Worm (Caenorhabditis elegans) whole organism, L3 larva: Measurements from ENCODE around the gene F09E10.5.
A peak's percentile ranks its signal among the peaks of the same experiment; 100 is the strongest.

Source experiments
- ceh-82 ChIP-seq: fragments of 150-350 bp; optimal IDR thresholded peaks from 2 replicates; lab custom pipeline; 2014; ENCODE audit warnings: missing biosample characterization, missing genetic modification characterization
- fkh-10 ChIP-seq: sonication (generic microtip); optimal IDR thresholded peaks from 2 replicates; lab custom pipeline; 2017; ENCODE audit warnings: missing biosample characterization, missing genetic modification reagents, missing genetic modification characterization
- fos-1 ChIP-seq: fragments of 150-350 bp; optimal IDR thresholded peaks from 2 replicates; lab custom pipeline; 2014; ENCODE audit warnings: missing biosample characterization, missing genetic modification characterization
- lin-15B ChIP-seq: fragments of 150-350 bp; optimal IDR thresholded peaks from 2 replicates; lab custom pipeline; 2014; ENCODE audit warnings: missing biosample characterization, missing genetic modification characterization
- lin-39 ChIP-seq: fragments of 150-350 bp; optimal IDR thresholded peaks from 2 replicates; lab custom pipeline; 2018; ENCODE audit warnings: missing biosample characterization, missing genetic modification reagents, missing genetic modification characterization
- nhr-11 ChIP-seq: fragments of 150-350 bp; optimal IDR thresholded peaks from 2 replicates; lab custom pipeline; 2014; ENCODE audit warnings: missing biosample characterization, missing genetic modification characterization
- nhr-25 ChIP-seq: sonication (generic microtip); optimal IDR thresholded peaks from 2 replicates; lab custom pipeline; 2017; ENCODE audit warnings: missing biosample characterization, missing genetic modification characterization
- skn-1 ChIP-seq: fragments of 150-350 bp; optimal IDR thresholded peaks from 2 replicates; lab custom pipeline; 2014; ENCODE audit warnings: missing biosample characterization, missing genetic modification characterization
- snpc-4 ChIP-seq: fragments of 150-350 bp; optimal IDR thresholded peaks from 2 replicates; lab custom pipeline; 2014; ENCODE audit warnings: missing biosample characterization, missing genetic modification characterization
- unc-39 ChIP-seq: sonication (generic microtip); optimal IDR thresholded peaks from 4 replicates; lab custom pipeline; 2017; ENCODE audit warnings: missing biosample characterization, missing genetic modification characterization

- TF ChIP-seq nhr-11 (tag; lab: Kevin White, UChicago): no peak
- no peak for TF ChIP-seq lin-15B (tag; lab: Kevin White, UChicago)
- TF ChIP-seq nhr-25 (tag; lab: Kevin White, UChicago): peak; percentile 41
- TF ChIP-seq fkh-10 (GFP tag; lab: Kevin White, UChicago): no peak
- no peak for TF ChIP-seq snpc-4 (tag; lab: Kevin White, UChicago)
- no peak for TF ChIP-seq ceh-82 (tag; lab: Kevin White, UChicago)
- TF ChIP-seq fos-1 (tag; lab: Kevin White, UChicago): no peak
- no peak for TF ChIP-seq skn-1 (tag; lab: Kevin White, UChicago)
- no peak for TF ChIP-seq lin-39
- no peak for TF ChIP-seq unc-39 (tag; lab: Kevin White, UChicago)
These were observed 35.4 kb downstream of the F09E10.5 start, which contains the start of gene D1005.2 for ce11 chrX:1458793-1459192.
